Worm (Caenorhabditis elegans) whole organism, midembryonic: Measurements from ENCODE around the gene spon-1.
A peak's percentile ranks its signal among the peaks of the same experiment; 100 is the strongest.

Experiments used
- T22C8.4 ChIP-seq: fragments of 200-800 bp; sonication (Bioruptor generic); IDR thresholded peaks from 2 replicates; pipeline ENCODE4 v1.3.6; 2022; ENCODE audit warnings: missing genetic modification characterization, missing compliant biosample characterization
- cog-1 ChIP-seq: sonication (generic microtip); optimal IDR thresholded peaks from 2 replicates; lab custom pipeline; 2016; ENCODE audit warnings: missing genetic modification characterization, missing compliant biosample characterization
- flt-1 ChIP-seq: fragments of 200-800 bp; sonication (Bioruptor generic); IDR thresholded peaks from 2 replicates; pipeline ENCODE4 v1.3.6; 2022; ENCODE audit warnings: missing genetic modification characterization, missing compliant biosample characterization
- klf-2 ChIP-seq: fragments of 200-800 bp; sonication (Bioruptor generic); conservative IDR thresholded peaks from 2 replicates; pipeline ENCODE4 v1.3.6; 2022; ENCODE audit warnings: missing genetic modification reagents, missing genetic modification characterization, missing compliant biosample characterization
- med-1 ChIP-seq: sonication (generic microtip); optimal IDR thresholded peaks from 2 replicates; lab custom pipeline; 2017; ENCODE audit warnings: missing genetic modification characterization, mild to moderate bottlenecking, missing compliant biosample characterization, antibody characterized with exemption, missing genetic modification reagents; ENCODE audit not compliant: insufficient read depth
- ref-1 ChIP-seq: fragments of 200-800 bp; sonication (Bioruptor generic); conservative IDR thresholded peaks from 2 replicates; pipeline ENCODE4 v1.3.6; 2022; ENCODE audit warnings: missing genetic modification reagents, missing genetic modification characterization, missing compliant biosample characterization
- tab-1 ChIP-seq: fragments of 200-800 bp; sonication (Bioruptor generic); IDR thresholded peaks from 2 replicates; pipeline ENCODE4 v1.3.6; 2022; ENCODE audit warnings: missing genetic modification characterization, missing compliant biosample characterization
- ztf-23 ChIP-seq: fragments of 200-800 bp; sonication (Bioruptor generic); IDR thresholded peaks from 2 replicates; pipeline ENCODE4 v1.3.6; 2022; ENCODE audit warnings: missing genetic modification reagents, missing genetic modification characterization, missing compliant biosample characterization
- ztf-29 ChIP-seq: fragments of 200-800 bp; sonication (Bioruptor generic); IDR thresholded peaks from 2 replicates; pipeline ENCODE4 v1.3.6; 2022; ENCODE audit warnings: missing genetic modification reagents, missing genetic modification characterization, missing compliant biosample characterization

The spon-1 gene

DNA sequence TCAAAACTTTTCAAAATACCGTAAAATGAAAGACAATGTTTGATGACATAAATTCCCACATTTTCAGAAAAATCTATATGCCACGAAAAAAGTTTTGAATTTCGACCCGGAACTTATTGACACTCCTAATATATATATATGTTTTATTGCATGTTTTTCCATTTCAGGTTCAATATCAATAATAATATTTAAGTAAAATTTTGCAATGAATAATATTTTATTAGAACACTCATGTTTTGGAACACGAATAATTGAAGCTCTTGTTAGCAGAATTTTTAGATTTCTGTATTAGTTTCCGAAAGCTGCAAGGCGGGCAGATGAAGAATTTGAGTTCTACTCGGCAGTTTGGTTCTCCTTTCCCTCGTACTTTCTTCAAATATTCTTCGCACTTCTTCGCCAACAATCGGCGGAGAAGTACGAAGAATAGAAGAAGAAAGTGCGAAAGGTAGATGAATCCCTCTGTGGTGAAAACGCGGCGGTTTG is 23.0 kb upstream of the spon-1 start, which contains the start of gene T02G5.3:
TSS of gene T02G5.3 (plus strand) at position 51 of the 483 bp plus-strand sequence.
- no peak for TF ChIP-seq ztf-23
- TF ChIP-seq flt-1 (GFP tag; lab: Robert Waterston, UW) = 0 out of 2 replicates have a peak, but pooled peaks have one; percentile 40

DNA sequence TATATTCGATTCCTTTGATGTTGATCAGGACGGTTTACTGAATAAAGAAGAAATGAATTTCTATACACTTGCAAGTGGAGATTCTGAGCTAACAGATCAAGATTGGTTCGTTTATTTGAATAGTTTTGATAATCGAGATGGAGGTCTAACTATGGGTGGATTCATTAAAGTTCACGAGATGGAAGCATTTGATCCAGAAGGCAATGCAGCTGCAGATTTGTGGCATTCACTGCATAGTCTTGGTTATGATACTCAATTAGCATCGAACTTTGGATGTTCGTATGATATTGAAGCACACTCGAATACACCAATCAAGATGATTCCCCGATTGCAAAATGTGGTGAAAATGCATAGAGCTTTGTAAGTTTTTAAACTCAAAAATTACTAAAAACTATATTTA is 20.4 kb upstream of the spon-1 start:
- no peak for TF ChIP-seq flt-1 (GFP tag; lab: Robert Waterston, UW)
- TF ChIP-seq ref-1 (GFP tag; lab: Robert Waterston, UW) = no peak
- TF ChIP-seq klf-2 = no peak
- no peak for TF ChIP-seq ztf-23

- TF ChIP-seq ztf-29 (GFP tag; lab: Robert Waterston, UW) = no peak
- no peak for TF ChIP-seq klf-2
- no peak for TF ChIP-seq ref-1 (GFP tag; lab: Robert Waterston, UW)
- TF ChIP-seq cog-1 (tag; lab: Kevin White, UChicago) = no peak
- no peak for TF ChIP-seq ztf-23
- TF ChIP-seq med-1 (GFP tag; lab: Kevin White, UChicago) = no peak
- no peak for TF ChIP-seq flt-1 (GFP tag; lab: Robert Waterston, UW)
- no peak for TF ChIP-seq tab-1
- no peak for TF ChIP-seq T22C8.4 (GFP tag; lab: Robert Waterston, UW)
Observed at ce11 chrII:7098578-7098977, 17.8 kb upstream of the spon-1 start, which contains the start of gene mct-5. mct-5 (minus strand) TSS chrII:7098593.

ce11 chrII:7099231-7099630 is 17.1 kb upstream of the spon-1 start:
- TF ChIP-seq ztf-29 (GFP tag; lab: Robert Waterston, UW) (no peak), ref-1 (GFP tag; lab: Robert Waterston, UW) (no peak), med-1 (GFP tag; lab: Kevin White, UChicago) (no peak), klf-2 (no peak), T22C8.4 (GFP tag; lab: Robert Waterston, UW) (no peak), cog-1 (tag; lab: Kevin White, UChicago) (no peak), tab-1 (no peak), ztf-23 (no peak), flt-1 (GFP tag; lab: Robert Waterston, UW) (no peak)

DNA sequence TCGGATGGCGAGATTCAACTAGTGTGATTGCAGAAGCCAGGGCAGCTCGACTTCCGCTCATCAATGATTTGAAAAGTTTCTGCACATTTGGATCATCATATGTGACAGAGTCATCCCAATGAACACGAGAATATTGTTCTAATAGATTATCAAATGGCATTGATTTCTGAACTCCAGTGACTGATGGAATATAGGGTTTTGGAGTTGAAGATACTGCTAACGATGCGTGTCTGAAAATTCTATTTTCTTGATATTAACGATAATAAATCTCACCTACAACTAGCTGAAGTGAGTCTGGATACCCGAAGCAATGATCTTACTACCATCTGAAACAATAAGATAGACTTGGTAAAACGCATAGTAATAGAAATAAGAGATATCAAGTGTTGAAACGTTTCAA is 15.5 kb upstream of the spon-1 start, which contains the start of gene mmaa-1:
TSS of gene mmaa-1 (minus strand) at position 328 of the 400 bp plus-strand sequence.
- no peak for TF ChIP-seq tab-1
- TF ChIP-seq ztf-23 = no peak
- no peak for TF ChIP-seq flt-1 (GFP tag; lab: Robert Waterston, UW)
- TF ChIP-seq ref-1 (GFP tag; lab: Robert Waterston, UW) = no peak
- no peak for TF ChIP-seq cog-1 (tag; lab: Kevin White, UChicago)
- TF ChIP-seq ztf-29 (GFP tag; lab: Robert Waterston, UW) = no peak
- no peak for TF ChIP-seq T22C8.4 (GFP tag; lab: Robert Waterston, UW)
- no peak for TF ChIP-seq klf-2

DNA sequence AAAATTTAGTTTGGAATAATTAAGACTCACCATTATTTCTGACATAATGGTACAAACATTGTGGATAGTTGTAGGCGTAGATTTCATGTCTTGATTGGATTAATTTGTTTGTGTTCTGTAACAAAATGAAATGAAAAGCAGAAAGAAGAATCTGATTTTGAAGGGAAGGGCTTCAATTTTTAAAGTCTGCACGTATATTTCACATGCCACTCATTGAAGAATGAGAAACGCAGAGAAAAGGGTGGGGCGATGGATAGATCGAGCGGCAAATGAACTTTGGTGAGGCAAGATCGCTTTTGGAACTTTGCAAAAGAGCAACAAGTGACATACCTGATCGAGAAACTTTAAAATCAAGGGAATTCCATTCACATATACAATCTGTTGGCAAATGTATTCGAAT is 14.1 kb upstream of the spon-1 start:
- TF ChIP-seq T22C8.4 (GFP tag; lab: Robert Waterston, UW) = no peak
- TF ChIP-seq med-1 (GFP tag; lab: Kevin White, UChicago) = no peak
- TF ChIP-seq flt-1 (GFP tag; lab: Robert Waterston, UW) = no peak
- no peak for TF ChIP-seq klf-2
- TF ChIP-seq ref-1 (GFP tag; lab: Robert Waterston, UW) = no peak
- no peak for TF ChIP-seq ztf-23
- TF ChIP-seq ztf-29 (GFP tag; lab: Robert Waterston, UW) = no peak
- no peak for TF ChIP-seq tab-1
- no peak for TF ChIP-seq cog-1 (tag; lab: Kevin White, UChicago)

DNA sequence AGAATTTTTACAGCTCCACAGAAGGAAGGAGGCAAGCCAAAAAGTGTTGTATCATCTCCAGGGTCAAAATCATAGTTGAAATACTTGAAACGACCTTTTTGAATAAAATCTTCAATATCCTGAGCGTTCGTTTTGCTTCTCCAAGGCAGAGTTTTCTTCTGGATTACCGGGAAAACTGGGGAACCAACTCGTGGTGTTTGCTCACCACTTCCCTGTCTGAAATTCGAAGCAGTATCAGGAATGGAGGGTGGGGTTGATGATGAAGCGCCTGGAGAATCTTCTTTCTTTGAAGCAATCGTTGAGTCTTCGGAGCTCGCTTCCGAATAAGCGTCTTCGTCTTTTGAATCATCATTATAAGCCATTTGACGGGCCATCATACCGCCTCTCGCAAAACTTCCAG is 13.2 kb upstream of the spon-1 start:
- TF ChIP-seq ref-1 (GFP tag; lab: Robert Waterston, UW) (no peak), med-1 (GFP tag; lab: Kevin White, UChicago) (no peak), tab-1 (no peak), T22C8.4 (GFP tag; lab: Robert Waterston, UW) (no peak), ztf-29 (GFP tag; lab: Robert Waterston, UW) (no peak), klf-2 (no peak), flt-1 (GFP tag; lab: Robert Waterston, UW) (no peak), cog-1 (tag; lab: Kevin White, UChicago) (no peak), ztf-23 (no peak)

- TF ChIP-seq flt-1 (GFP tag; lab: Robert Waterston, UW) = 0 out of 2 replicates have a peak, but pooled peaks have one; percentile 32
- TF ChIP-seq tab-1 = no peak
- no peak for TF ChIP-seq ztf-29 (GFP tag; lab: Robert Waterston, UW)
- TF ChIP-seq T22C8.4 (GFP tag; lab: Robert Waterston, UW) = no peak
- peak; percentile 57; the same call in 1 of the 2 replicates for TF ChIP-seq ztf-23
- TF ChIP-seq ref-1 (GFP tag; lab: Robert Waterston, UW) = no peak
- TF ChIP-seq cog-1 (tag; lab: Kevin White, UChicago) = no peak
- no peak for TF ChIP-seq klf-2
- TF ChIP-seq med-1 (GFP tag; lab: Kevin White, UChicago) = no peak
Observed at ce11 chrII:7104794-7105613, 11.4 kb upstream of the spon-1 start, which contains the start of the genes farl-11 and rpl-33. farl-11 (minus strand) TSS chrII:7105035. rpl-33 (plus strand) TSS chrII:7105563.

DNA sequence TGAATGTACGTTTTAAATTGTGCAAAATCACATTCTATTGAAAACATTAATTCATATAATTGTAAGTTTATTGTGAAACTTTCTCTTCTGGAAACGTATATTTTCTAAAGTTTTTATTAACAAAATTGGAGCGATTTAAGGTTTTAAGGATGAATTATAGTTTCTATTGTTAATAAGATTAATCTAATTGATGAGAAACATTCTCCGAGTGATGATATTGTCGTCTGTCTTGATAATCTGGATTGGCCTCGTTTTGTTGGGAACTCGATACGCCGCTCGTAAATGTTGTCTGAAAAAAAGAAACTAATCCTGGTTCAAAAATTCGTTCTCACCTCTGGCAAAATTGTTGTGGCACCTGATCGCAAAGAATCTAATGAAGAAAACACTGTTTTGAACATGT is 10.0 kb upstream of the spon-1 start:
- TF ChIP-seq klf-2 (no peak), tab-1 (no peak), ztf-29 (GFP tag; lab: Robert Waterston, UW) (no peak), flt-1 (GFP tag; lab: Robert Waterston, UW) (no peak), ref-1 (GFP tag; lab: Robert Waterston, UW) (no peak), ztf-23 (no peak), cog-1 (tag; lab: Kevin White, UChicago) (no peak), T22C8.4 (GFP tag; lab: Robert Waterston, UW) (no peak), med-1 (GFP tag; lab: Kevin White, UChicago) (no peak)
